Worm (Caenorhabditis elegans): ENCODE results near the gene ssl-1.

The ssl-1 gene

ce11 chrIII:12784854-12785253 is 70.5 kb downstream of the ssl-1 start, which contains the start of gene lgc-37:
TSS of gene lgc-37 (plus strand) at chrIII:12785154.
- TF ChIP-seq T07F8.4 (tag; optimal IDR thresholded peaks at IDR 0.05) (no peak), madf-10 (tag; optimal IDR thresholded peaks at IDR 0.05) (no peak), lsl-1 (GFP tag; optimal IDR thresholded peaks at IDR 0.05) (no peak), cebp-1 (GFP tag; IDR thresholded peaks at IDR 0.05) (no peak), cebp-1 (tag; optimal IDR thresholded peaks at IDR 0.05) (no peak), unc-62 (GFP tag; optimal IDR thresholded peaks at IDR 0.05) (no peak), pha-4 (tag; optimal IDR thresholded peaks at IDR 0.05) (no peak), fkh-3 (tag; optimal IDR thresholded peaks at IDR 0.05) (no peak), T26A5.8 (tag; optimal IDR thresholded peaks at IDR 0.05) (no peak), chd-7 (tag; optimal IDR thresholded peaks at IDR 0.05) (no peak), madf-3 (GFP tag; IDR thresholded peaks at IDR 0.05) (no peak), ztf-26 (tag; optimal IDR thresholded peaks at IDR 0.05) (no peak), attf-6 (GFP tag; IDR thresholded peaks at IDR 0.05) (no peak), lir-1 (GFP tag; conservative IDR thresholded peaks at IDR 0.05) (no peak), Y53G8AR.9 (GFP tag; conservative IDR thresholded peaks at IDR 0.05) (no peak), pbrm-1 (GFP tag; IDR thresholded peaks at IDR 0.05) (no peak), ztf-25 (GFP tag; IDR thresholded peaks at IDR 0.05) (no peak), madf-6 (GFP tag; IDR thresholded peaks at IDR 0.05) (no peak), lin-40 (tag; optimal IDR thresholded peaks at IDR 0.05) (no peak), hlh-12 (tag; optimal IDR thresholded peaks at IDR 0.05) (no peak), sptf-2 (GFP tag; optimal IDR thresholded peaks at IDR 0.05) (no peak)

- TF ChIP-seq unc-130 (GFP tag; optimal IDR thresholded peaks at IDR 0.05) (no peak), snpc-4 (GFP tag; optimal IDR thresholded peaks at IDR 0.05) (no peak), snpc-4 (tag; optimal IDR thresholded peaks at IDR 0.05) (no peak), attf-3 (GFP tag; conservative IDR thresholded peaks at IDR 0.05) (no peak), lin-35 (GFP tag; optimal IDR thresholded peaks at IDR 0.05) (no peak), nhr-179 (tag; optimal IDR thresholded peaks at IDR 0.05) (no peak), attf-5 (GFP tag; optimal IDR thresholded peaks at IDR 0.05) (no peak), athp-1 (tag; optimal IDR thresholded peaks at IDR 0.05) (no peak), T07F8.4 (tag; optimal IDR thresholded peaks at IDR 0.05) (no peak), atf-7 (tag; optimal IDR thresholded peaks at IDR 0.05) (no peak), B0035.1 (tag; optimal IDR thresholded peaks at IDR 0.05) (no peak), F49E8.2 (tag; optimal IDR thresholded peaks at IDR 0.05; ENCODE audit: insufficient read depth) (no peak), mel-28 (tag; optimal IDR thresholded peaks at IDR 0.05; ENCODE audit: borderline replicate concordance) (no peak), madf-6 (GFP tag; IDR thresholded peaks at IDR 0.05) (no peak)
Measured at ce11 chrIII:12785427-12785826, 71.1 kb downstream of the ssl-1 start.

ce11 chrIII:12788239-12788638 is 73.9 kb downstream of the ssl-1 start:
- TF ChIP-seq let-607 (tag; optimal IDR thresholded peaks at IDR 0.05) (no peak), snpc-4 (GFP tag; optimal IDR thresholded peaks at IDR 0.05) (no peak), snpc-4 (tag; optimal IDR thresholded peaks at IDR 0.05) (no peak), ceh-91 (GFP tag; IDR thresholded peaks at IDR 0.05) (no peak), sptf-2 (GFP tag; optimal IDR thresholded peaks at IDR 0.05) (no peak), mes-4 (tag; optimal IDR thresholded peaks at IDR 0.05) (no peak), C06A6.2 (GFP tag; conservative IDR thresholded peaks at IDR 0.05) (no peak), F37B4.10 (GFP tag; IDR thresholded peaks at IDR 0.05) (0 out of 2 replicates have a peak, but pooled peaks have one; percentile 8)

Data from whole organism, young adult.